Fruit fly (Drosophila melanogaster): ENCODE data around the gene Mcm10.

Mcm10 gene

dm6 chr2L:21214961-21215362, 35.2 kb downstream of the Mcm10 start (continued):
- no peak for TF ChIP-seq hbn (GFP tag; IDR thresholded peaks at IDR 0.05; ENCODE audit: partially characterized antibody)
- peak; percentile 12 for TF ChIP-seq gsb-n (tag; optimal IDR thresholded peaks at IDR 0.05)
- no peak for TF ChIP-seq ssp (GFP tag; IDR thresholded peaks at IDR 0.05)
- peak; percentile 49 for TF ChIP-seq her (GFP tag; optimal IDR thresholded peaks at IDR 0.05)
- TF ChIP-seq mirr (GFP tag; optimal IDR thresholded peaks at IDR 0.05) = no peak
- TF ChIP-seq Nf-YC (tag; optimal IDR thresholded peaks at IDR 0.05) = no peak
- no peak for TF ChIP-seq CG32772 (GFP tag; IDR thresholded peaks at IDR 0.05)
- no peak for TF ChIP-seq CG17802 (tag; optimal IDR thresholded peaks at IDR 0.05)
- no peak for TF ChIP-seq sens-2 (GFP tag; IDR thresholded peaks at IDR 0.05)
- no peak for TF ChIP-seq Abd-B (GFP tag; optimal IDR thresholded peaks at IDR 0.05)
- no peak for TF ChIP-seq CG18476 (GFP tag; optimal IDR thresholded peaks at IDR 0.05)
- 0 out of 2 replicates have a peak, but pooled peaks have one; percentile 52 for TF ChIP-seq ato (GFP tag; IDR thresholded peaks at IDR 0.05; ENCODE audit: partially characterized antibody)
- TF ChIP-seq pum (GFP tag; optimal IDR thresholded peaks at IDR 0.05) = peak; percentile 13
- peak; percentile 35 for TF ChIP-seq HHEX (GFP tag; optimal IDR thresholded peaks at IDR 0.05)
- TF ChIP-seq croc (GFP tag; conservative IDR thresholded peaks at IDR 0.05) = no peak
- TF ChIP-seq jing (GFP tag; optimal IDR thresholded peaks at IDR 0.05) = no peak
- peak; percentile 13 for TF ChIP-seq Ets97D (GFP tag; optimal IDR thresholded peaks at IDR 0.05)
- TF ChIP-seq HLH3B (GFP tag; IDR thresholded peaks at IDR 0.05) = no peak; the same call in 1 of the 2 replicates
- no peak for TF ChIP-seq ase (GFP tag; IDR thresholded peaks at IDR 0.05)
- peak; percentile 67; the same call in 2 of the 3 replicates for TF ChIP-seq CG6791 (GFP tag; IDR thresholded peaks at IDR 0.05; ENCODE audit: partially characterized antibody)
- TF ChIP-seq CTCF (GFP tag; optimal IDR thresholded peaks at IDR 0.05) = no peak
- no peak for TF ChIP-seq zf30C (GFP tag; optimal IDR thresholded peaks at IDR 0.05)
- no peak for TF ChIP-seq twi (tag; optimal IDR thresholded peaks at IDR 0.05)
- no peak for TF ChIP-seq Poxn (GFP tag; IDR thresholded peaks at IDR 0.05)
- peak; percentile 24 for TF ChIP-seq CG4282 (GFP tag; optimal IDR thresholded peaks at IDR 0.05)
- TF ChIP-seq CG4617 (GFP tag; optimal IDR thresholded peaks at IDR 0.05; ENCODE audit: borderline replicate concordance) = no peak
- peak; percentile 20 for TF ChIP-seq Hmr (GFP tag; optimal IDR thresholded peaks at IDR 0.05)
- TF ChIP-seq klu (GFP tag; IDR thresholded peaks at IDR 0.05) = no peak
- peak; percentile 47 for TF ChIP-seq onecut (GFP tag; IDR thresholded peaks at IDR 0.05)
- TF ChIP-seq CG14965 (GFP tag; optimal IDR thresholded peaks at IDR 0.05; ENCODE audit: borderline replicate concordance) = no peak
- TF ChIP-seq CG11247 (GFP tag; IDR thresholded peaks at IDR 0.05) = peak; percentile 49; the same call in 1 of the 2 replicates
- TF ChIP-seq CG5953 (GFP tag; IDR thresholded peaks at IDR 0.05) = no peak
- TF ChIP-seq CG6854 (GFP tag; optimal IDR thresholded peaks at IDR 0.05) = no peak
- no peak for TF ChIP-seq CG12659 (GFP tag; optimal IDR thresholded peaks at IDR 0.05)
- no peak for TF ChIP-seq Usf (GFP tag; optimal IDR thresholded peaks at IDR 0.05)
- TF ChIP-seq CG2875 (GFP tag; optimal IDR thresholded peaks at IDR 0.05) = no peak
- peak; percentile 38 for TF ChIP-seq lbe (GFP tag; optimal IDR thresholded peaks at IDR 0.05)
- TF ChIP-seq Awh (GFP tag; IDR thresholded peaks at IDR 0.05) = peak; percentile 20; the same call in 1 of the 2 replicates
- peak; percentile 11 for TF ChIP-seq Fer3 (tag; optimal IDR thresholded peaks at IDR 0.05)
- TF ChIP-seq CG1792 (GFP tag; optimal IDR thresholded peaks at IDR 0.05) = peak; percentile 16
- TF ChIP-seq grn (GFP tag; optimal IDR thresholded peaks at IDR 0.05) = no peak
- no peak for TF ChIP-seq CG11723 (GFP tag; optimal IDR thresholded peaks at IDR 0.05)
- no peak for TF ChIP-seq gt (GFP tag; IDR thresholded peaks at IDR 0.05)
- TF ChIP-seq Dbx (GFP tag; IDR thresholded peaks at IDR 0.05) = peak; percentile 55
- peak; percentile 48 for TF ChIP-seq ems (GFP tag; optimal IDR thresholded peaks at IDR 0.05)
- TF ChIP-seq hb (GFP tag; IDR thresholded peaks at IDR 0.05; ENCODE audit: partially characterized antibody) = no peak
- no peak; the same call in none of the 2 replicates for TF ChIP-seq CG32532 (GFP tag; IDR thresholded peaks at IDR 0.05)
- peak; percentile 19 for TF ChIP-seq CG15601 (tag; optimal IDR thresholded peaks at IDR 0.05)
- TF ChIP-seq CG13296 (GFP tag; optimal IDR thresholded peaks at IDR 0.05) = no peak
- peak; percentile 61 for TF ChIP-seq sob (GFP tag; IDR thresholded peaks at IDR 0.05)
- TF ChIP-seq CG5180 (GFP tag; optimal IDR thresholded peaks at IDR 0.05) = no peak
- no peak for TF ChIP-seq CG11696 (GFP tag; IDR thresholded peaks at IDR 0.05)
